Fruit fly (Drosophila melanogaster) whole organism, embryonic: Measurements from ENCODE around the gene CG17329.

Experiments used
- Asciz ChIP-seq: fragments of 200-800 bp; sonication (Bioruptor generic); optimal IDR thresholded peaks from 2 replicates; lab custom pipeline; 2017; ENCODE audit warnings: missing biosample characterization, mild to moderate bottlenecking, missing genetic modification characterization, missing genetic modification reagents
- Atf6 ChIP-seq: fragments of 200-800 bp; sonication (Bioruptor generic); IDR thresholded peaks from 2 replicates; pipeline ENCODE4 v1.3.6; 2022; ENCODE audit warnings: missing biosample characterization, missing genetic modification characterization
- CG10147 ChIP-seq: fragments of 200-800 bp; sonication (Bioruptor generic); optimal IDR thresholded peaks from 2 replicates; lab custom pipeline; 2019; ENCODE audit warnings: missing biosample characterization, mild to moderate bottlenecking, missing genetic modification characterization, moderate library complexity
- CG10274 ChIP-seq: fragments of 200-800 bp; sonication (Bioruptor generic); optimal IDR thresholded peaks from 3 replicates; lab custom pipeline; 2017; ENCODE audit warnings: missing biosample characterization, mild to moderate bottlenecking, missing genetic modification characterization
- CG12744 ChIP-seq: fragments of 200-800 bp; sonication (Bioruptor generic); optimal IDR thresholded peaks from 2 replicates; lab custom pipeline; 2016; ENCODE audit warnings: missing biosample characterization, missing genetic modification characterization
- CG13296 ChIP-seq: fragments of 200-800 bp; sonication (Bioruptor generic); optimal IDR thresholded peaks from 3 replicates; lab custom pipeline; 2018; ENCODE audit warnings: missing biosample characterization, mild to moderate bottlenecking, missing genetic modification characterization
- CG14014 ChIP-seq: fragments of 200-800 bp; sonication (Bioruptor generic); IDR thresholded peaks from 2 replicates; pipeline ENCODE4 v1.3.6; 2022; ENCODE audit warnings: missing biosample characterization, missing genetic modification characterization
- CG14710 ChIP-seq: fragments of 200-800 bp; sonication (Bioruptor generic); optimal IDR thresholded peaks from 3 replicates; lab custom pipeline; 2019; ENCODE audit warnings: missing biosample characterization, mild to moderate bottlenecking, missing genetic modification characterization, moderate library complexity
- CG15269 ChIP-seq: fragments of 200-800 bp; sonication (Bioruptor generic); optimal IDR thresholded peaks from 2 replicates; lab custom pipeline; 2018; ENCODE audit warnings: missing biosample characterization, mild to moderate bottlenecking, missing genetic modification characterization, moderate library complexity
- CG17359 ChIP-seq: fragments of 200-800 bp; sonication (Bioruptor generic); optimal IDR thresholded peaks from 3 replicates; lab custom pipeline; 2018; ENCODE audit warnings: missing biosample characterization, mild to moderate bottlenecking, missing genetic modification characterization, moderate library complexity
- CG17361 ChIP-seq: fragments of 200-800 bp; sonication (Bioruptor generic); IDR thresholded peaks from 3 replicates; pipeline ENCODE4 v1.3.6; 2022; ENCODE audit warnings: missing biosample characterization, missing genetic modification characterization
- CG31365 ChIP-seq: fragments of 200-800 bp; sonication (Bioruptor generic); optimal IDR thresholded peaks from 2 replicates; lab custom pipeline; 2018; ENCODE audit warnings: missing biosample characterization, mild to moderate bottlenecking, missing genetic modification characterization
- CG33213 ChIP-seq: fragments of 200-800 bp; sonication (Bioruptor generic); optimal IDR thresholded peaks from 3 replicates; lab custom pipeline; 2016; ENCODE audit warnings: missing biosample characterization, missing genetic modification characterization
- CG3726 ChIP-seq: fragments of 200-800 bp; sonication (Bioruptor generic); IDR thresholded peaks from 3 replicates; pipeline ENCODE4, ENCODE4 v1.3.6; 2022; ENCODE audit warnings: missing biosample characterization, missing genetic modification characterization
- CG3995 ChIP-seq: fragments of 200-800 bp; sonication (Bioruptor generic); optimal IDR thresholded peaks from 3 replicates; lab custom pipeline; 2016; ENCODE audit warnings: missing biosample characterization, missing genetic modification characterization
- CG42726 ChIP-seq: fragments of 200-800 bp; sonication (Bioruptor generic); IDR thresholded peaks from 2 replicates; pipeline ENCODE4 v1.3.6; 2022; ENCODE audit warnings: missing biosample characterization, missing genetic modification characterization; ENCODE audit not compliant: partially characterized antibody
- CG4707 ChIP-seq: fragments of 200-800 bp; sonication (Bioruptor generic); optimal IDR thresholded peaks from 2 replicates; lab custom pipeline; 2018; ENCODE audit warnings: missing biosample characterization, mild to moderate bottlenecking, missing genetic modification characterization, moderate library complexity
- CG4820 ChIP-seq: fragments of 200-800 bp; sonication (Bioruptor generic); optimal IDR thresholded peaks from 3 replicates; lab custom pipeline; 2016; ENCODE audit warnings: missing biosample characterization, missing genetic modification characterization
- CG5180 ChIP-seq: fragments of 200-800 bp; sonication (Bioruptor generic); optimal IDR thresholded peaks from 3 replicates; lab custom pipeline; 2017; ENCODE audit warnings: missing biosample characterization, missing genetic modification characterization, mild to moderate bottlenecking, moderate library complexity, missing genetic modification reagents
- CG5245 ChIP-seq: fragments of 200-800 bp; sonication (Bioruptor generic); optimal IDR thresholded peaks from 3 replicates; lab custom pipeline; 2016; ENCODE audit warnings: missing biosample characterization, missing genetic modification characterization
- CG9727 ChIP-seq: fragments of 200-800 bp; sonication (Bioruptor generic); optimal IDR thresholded peaks from 3 replicates; lab custom pipeline; 2017; ENCODE audit warnings: missing biosample characterization, mild to moderate bottlenecking, missing genetic modification characterization
- CTCF ChIP-seq: fragments of 200-800 bp; sonication (Bioruptor generic); optimal IDR thresholded peaks from 2 replicates; lab custom pipeline; 2017; ENCODE audit warnings: missing biosample characterization, mild to moderate bottlenecking, missing genetic modification characterization, moderate library complexity
- Chrac-16 ChIP-seq: fragments of 200-800 bp; sonication (Bioruptor generic); optimal IDR thresholded peaks from 3 replicates; lab custom pipeline; 2016; ENCODE audit warnings: missing biosample characterization, missing genetic modification characterization
- CrebB ChIP-seq: fragments of 200-800 bp; sonication (Bioruptor generic); optimal IDR thresholded peaks from 3 replicates; lab custom pipeline; 2018; ENCODE audit warnings: missing biosample characterization, mild to moderate bottlenecking, missing genetic modification characterization
- D ChIP-seq, 2 experiments: fragments of 200-800 bp in 1 of 2; fragments of >200 bp in 1 of 2; sonication (Bioruptor generic) in 1 of 2; optimal IDR thresholded peaks; 2 replicates in 1 of 2; 3 replicates in 1 of 2; lab custom pipeline; 2017; ENCODE audit warnings: mild to moderate bottlenecking in 1 of 2, missing biosample characterization in 1 of 2, missing genetic modification characterization in 1 of 2, missing genetic modification reagents in 1 of 2
- Dip3 ChIP-seq: fragments of 200-800 bp; sonication (Bioruptor generic); optimal IDR thresholded peaks from 3 replicates; lab custom pipeline; 2016; ENCODE audit warnings: missing biosample characterization, missing genetic modification characterization
- Dll ChIP-seq: fragments of 200-800 bp; sonication (Bioruptor generic); IDR thresholded peaks from 4 replicates; pipeline ENCODE4 v1.3.6; 2022; ENCODE audit warnings: missing biosample characterization, missing genetic modification characterization; ENCODE audit not compliant: partially characterized antibody
- Fer3 ChIP-seq: fragments of 200-800 bp; sonication (Bioruptor generic); optimal IDR thresholded peaks from 2 replicates; lab custom pipeline; 2018; ENCODE audit warnings: missing biosample characterization, mild to moderate bottlenecking, missing genetic modification characterization, moderate library complexity
- Gug ChIP-seq: fragments of 200-800 bp; sonication (Bioruptor generic); IDR thresholded peaks from 4 replicates; pipeline ENCODE4 v1.3.6; 2022; ENCODE audit warnings: missing biosample characterization, missing genetic modification characterization
- H2.0 ChIP-seq: fragments of 200-800 bp; sonication (Bioruptor generic); IDR thresholded peaks from 2 replicates; pipeline ENCODE4 v1.3.6; 2022; ENCODE audit warnings: missing biosample characterization, missing genetic modification characterization
- NC2β ChIP-seq: fragments of 200-800 bp; sonication (Bioruptor generic); optimal IDR thresholded peaks from 2 replicates; lab custom pipeline; 2016; ENCODE audit warnings: missing biosample characterization, missing genetic modification characterization
- Sox100B ChIP-seq: fragments of 200-800 bp; sonication (Bioruptor generic); optimal IDR thresholded peaks from 3 replicates; lab custom pipeline; 2018; ENCODE audit warnings: missing biosample characterization, mild to moderate bottlenecking, missing genetic modification characterization
- Ssrp ChIP-seq: fragments of 200-800 bp; sonication (Bioruptor generic); optimal IDR thresholded peaks from 2 replicates; lab custom pipeline; 2018; ENCODE audit warnings: missing biosample characterization, mild to moderate bottlenecking, missing genetic modification characterization, moderate library complexity
- Tbp ChIP-seq: fragments of >200 bp; optimal IDR thresholded peaks from 2 replicates; lab custom pipeline; 2018; ENCODE audit warnings: missing biosample characterization, missing genetic modification characterization
- ato ChIP-seq: fragments of 200-800 bp; sonication (Bioruptor generic); IDR thresholded peaks from 2 replicates; pipeline ENCODE4 v1.3.6; 2022; ENCODE audit warnings: missing biosample characterization, missing genetic modification characterization; ENCODE audit not compliant: partially characterized antibody
- crp ChIP-seq, 2 experiments: fragments of 200-800 bp; sonication (Bioruptor generic); optimal IDR thresholded peaks; 2 replicates in 1 of 2; 3 replicates in 1 of 2; lab custom pipeline; 2017; ENCODE audit warnings: missing biosample characterization in 2 of 2, missing genetic modification characterization in 2 of 2, mild to moderate bottlenecking in 1 of 2, moderate library complexity in 1 of 2
- fd3F ChIP-seq: fragments of 200-800 bp; sonication (Bioruptor generic); optimal IDR thresholded peaks from 2 replicates; lab custom pipeline; 2018; ENCODE audit warnings: missing biosample characterization, mild to moderate bottlenecking, missing genetic modification characterization, moderate library complexity
- fd64A ChIP-seq: fragments of 200-800 bp; sonication (Bioruptor generic); optimal IDR thresholded peaks from 3 replicates; lab custom pipeline; 2018; ENCODE audit warnings: missing biosample characterization, mild to moderate bottlenecking, missing genetic modification characterization
- gro ChIP-seq: fragments of 200-800 bp; sonication (Bioruptor generic); optimal IDR thresholded peaks from 2 replicates; lab custom pipeline; 2016; ENCODE audit warnings: missing biosample characterization, missing genetic modification characterization
- ind ChIP-seq: fragments of 200-800 bp; sonication (Bioruptor generic); optimal IDR thresholded peaks from 3 replicates; lab custom pipeline; 2016; ENCODE audit warnings: missing biosample characterization, missing genetic modification characterization
- mirr ChIP-seq: fragments of 200-800 bp; sonication (Bioruptor generic); optimal IDR thresholded peaks from 3 replicates; lab custom pipeline; 2018; ENCODE audit warnings: missing biosample characterization, mild to moderate bottlenecking, missing genetic modification characterization
- nom ChIP-seq: fragments of 200-800 bp; sonication (Bioruptor generic); optimal IDR thresholded peaks from 2 replicates; lab custom pipeline; 2017; ENCODE audit warnings: missing biosample characterization, missing genetic modification characterization, mild to moderate bottlenecking, moderate library complexity, missing genetic modification reagents
- prd ChIP-seq, 3 experiments: fragments of >200 bp in 2 of 3; fragments of 200-800 bp in 1 of 3; sonication (Bioruptor generic) in 1 of 3; optimal IDR thresholded peaks in 2 of 3; IDR thresholded peaks in 1 of 3; 2 replicates in 2 of 3; 3 replicates in 1 of 3; pipeline versions ENCODE4 v1.3.6 to Lab custom; 2017 to 2022; ENCODE audit warnings: missing biosample characterization in 1 of 3, missing genetic modification characterization in 1 of 3
- sens ChIP-seq: fragments of 200-800 bp; sonication (Bioruptor generic); peaks from one replicate; lab custom pipeline; 2016; ENCODE audit warnings: missing biosample characterization, missing genetic modification characterization
- shn ChIP-seq: fragments of 200-800 bp; sonication (Bioruptor generic); optimal IDR thresholded peaks from 3 replicates; lab custom pipeline; 2016; ENCODE audit warnings: missing biosample characterization, missing genetic modification characterization
- sqz ChIP-seq: fragments of 200-800 bp; sonication (Bioruptor generic); optimal IDR thresholded peaks from 3 replicates; lab custom pipeline; 2018; ENCODE audit warnings: missing biosample characterization, mild to moderate bottlenecking, missing genetic modification characterization
- trem ChIP-seq: fragments of 200-800 bp; optimal IDR thresholded peaks from 3 replicates; lab custom pipeline; 2019; ENCODE audit warnings: missing biosample characterization, mild to moderate bottlenecking, missing genetic modification characterization, moderate library complexity
- unpg ChIP-seq: fragments of 200-800 bp; sonication (Bioruptor generic); optimal IDR thresholded peaks from 3 replicates; lab custom pipeline; 2018; ENCODE audit warnings: missing biosample characterization, mild to moderate bottlenecking, missing genetic modification characterization, moderate library complexity
- zfh1 ChIP-seq: fragments of 200-800 bp; sonication (Bioruptor generic); IDR thresholded peaks from 3 replicates; pipeline ENCODE4 v1.3.6; 2022; ENCODE audit warnings: missing biosample characterization, missing genetic modification characterization

Gene CG17329

dm6 chr2L:16286360-16287005 lies 4.6 kb upstream of the CG17329 start (continued):
- TF ChIP-seq Chrac-16 (peak; percentile 82), sqz (GFP tag; lab: Kevin White, UChicago) (peak; percentile 78), Tbp (GFP tag; lab: Kevin White, UChicago) (no peak), CG5245 (GFP tag; lab: Kevin White, UChicago) (peak; percentile 51), NC2β (GFP tag; lab: Kevin White, UChicago) (peak; percentile 40), CG12744 (GFP tag; lab: Kevin White, UChicago) (peak; percentile 89), CG13296 (GFP tag; lab: Kevin White, UChicago) (peak; percentile 55), H2.0 (GFP tag; lab: Robert Waterston, UW) (no peak), CTCF (peak; percentile 12), Gug (GFP tag; lab: Robert Waterston, UW) (peak; percentile 91), CG10147 (GFP tag; lab: Kevin White, UChicago) (peak; percentile 69), CG3995 (GFP tag; lab: Kevin White, UChicago) (peak; percentile 62), CG33213 (GFP tag; lab: Kevin White, UChicago) (peak; percentile 31), ind (GFP tag; lab: Kevin White, UChicago) (peak; percentile 84), CG42726 (GFP tag; lab: Robert Waterston, UW) (no peak), shn (GFP tag; lab: Kevin White, UChicago) (peak; percentile 88), CG31365 (peak; percentile 53), CG17359 (tag; lab: Kevin White, UChicago) (peak; percentile 91), CG15269 (tag; lab: Kevin White, UChicago) (peak; percentile 83), unpg (peak; percentile 89), ato (GFP tag; lab: Robert Waterston, UW) (no peak), Ssrp (tag; lab: Kevin White, UChicago) (peak; percentile 67), CG5180 (GFP tag; lab: Kevin White, UChicago) (peak; percentile 62), CG4820 (GFP tag; lab: Kevin White, UChicago) (peak; percentile 63), CG4707 (GFP tag; lab: Kevin White, UChicago) (peak; percentile 19), zfh1 (no peak), crp (GFP tag; optimal IDR thresholded peaks at IDR 0.05; lab: Kevin White, UChicago) (peak; percentile 1 to 73), sens (GFP tag; lab: Kevin White, UChicago) (peak; percentile 95), trem (tag; lab: Kevin White, UChicago) (peak; percentile 79), Atf6 (no peak), prd (optimal IDR thresholded peaks at IDR 0.05; lab: Kevin White, UChicago) (no peak), prd (GFP tag; IDR thresholded peaks at IDR 0.05; lab: Robert Waterston, UW) (no peak), Sox100B (GFP tag; lab: Kevin White, UChicago) (peak; percentile 86), Dll (no peak), CrebB (tag; lab: Kevin White, UChicago) (peak; percentile 71), Asciz (GFP tag; lab: Kevin White, UChicago) (peak; percentile 80), fd3F (peak; percentile 76), D (optimal IDR thresholded peaks at IDR 0.05; lab: Kevin White, UChicago) (no peak), D (GFP tag; optimal IDR thresholded peaks at IDR 0.05; lab: Kevin White, UChicago) (peak; percentile 72), CG3726 (no peak), gro (GFP tag; lab: Kevin White, UChicago) (peak; percentile 69), CG17361 (GFP tag; lab: Robert Waterston, UW) (no peak), nom (GFP tag; lab: Kevin White, UChicago) (peak; percentile 67), CG14014 (GFP tag; lab: Robert Waterston, UW) (no peak), Dip3 (GFP tag; lab: Kevin White, UChicago) (peak; percentile 83), CG14710 (tag; lab: Kevin White, UChicago) (peak; percentile 82), fd64A (GFP tag; lab: Kevin White, UChicago) (peak; percentile 55), CG9727 (GFP tag; lab: Kevin White, UChicago) (peak; percentile 86), CG10274 (GFP tag; lab: Kevin White, UChicago) (peak; percentile 75), Fer3 (tag; lab: Kevin White, UChicago) (peak; percentile 87), mirr (GFP tag; lab: Kevin White, UChicago) (peak; percentile 75)
